Fruit fly (Drosophila melanogaster) whole organism: ENCODE measurements around the gene CG4951.

Experiments used
- CG8478 ChIP-seq: fragments of >200 bp; optimal IDR thresholded peaks from 2 replicates; lab custom pipeline; 2018; ENCODE audit warnings: inconsistent platforms
- Dll ChIP-seq: fragments of >200 bp; optimal IDR thresholded peaks from 2 replicates; lab custom pipeline; 2017
- EcR ChIP-seq, 2 experiments: fragments of >200 bp; optimal IDR thresholded peaks; 2 replicates each; lab custom pipeline; 2017; ENCODE audit warnings: missing biosample characterization in 2 of 2, missing genetic modification characterization in 2 of 2, missing genetic modification reagents in 2 of 2
- pan ChIP-seq: fragments of >200 bp; optimal IDR thresholded peaks from 2 replicates; lab custom pipeline; 2017
- psq ChIP-seq: fragments of >200 bp; optimal IDR thresholded peaks from 2 replicates; lab custom pipeline; 2017
- usp ChIP-seq: fragments of >200 bp; optimal IDR thresholded peaks from 2 replicates; lab custom pipeline; 2017; ENCODE audit warnings: missing biosample characterization, missing genetic modification characterization, mixed read lengths

CG4951 gene

DNA sequence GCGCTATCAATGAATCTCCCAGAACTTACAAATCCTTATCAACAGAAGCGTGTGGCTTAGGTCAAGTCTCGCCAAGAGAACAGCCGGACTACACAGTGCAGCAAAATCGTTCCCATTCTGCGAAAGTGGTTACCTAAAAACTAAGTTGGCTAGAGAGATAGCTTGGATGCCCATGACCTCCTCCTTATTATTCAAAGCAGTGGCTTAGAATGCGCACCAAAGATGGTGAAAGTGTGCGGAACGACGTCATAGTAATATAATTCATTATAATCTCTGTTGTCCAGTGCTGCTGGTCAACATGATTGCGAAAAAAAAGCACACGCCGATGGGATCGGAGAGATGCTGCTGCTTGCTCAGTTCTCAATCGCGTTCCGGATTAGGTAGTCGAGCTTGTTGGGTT is 621 bp upstream of the CG4951 start, which contains the start of gene Nep7:
TSS of gene Nep7 (plus strand) at position 385 of the 400 bp plus-strand sequence.
- TF ChIP-seq EcR (GFP tag; optimal IDR thresholded peaks at IDR 0.05; lab: Kevin White, UChicago): no peak
- TF ChIP-seq pan (lab: Kevin White, UChicago): no peak
- no peak for TF ChIP-seq Dll (lab: Kevin White, UChicago)
- no peak for TF ChIP-seq CG8478
- TF ChIP-seq psq: no peak
- TF ChIP-seq usp (GFP tag; lab: Kevin White, UChicago): no peak

DNA sequence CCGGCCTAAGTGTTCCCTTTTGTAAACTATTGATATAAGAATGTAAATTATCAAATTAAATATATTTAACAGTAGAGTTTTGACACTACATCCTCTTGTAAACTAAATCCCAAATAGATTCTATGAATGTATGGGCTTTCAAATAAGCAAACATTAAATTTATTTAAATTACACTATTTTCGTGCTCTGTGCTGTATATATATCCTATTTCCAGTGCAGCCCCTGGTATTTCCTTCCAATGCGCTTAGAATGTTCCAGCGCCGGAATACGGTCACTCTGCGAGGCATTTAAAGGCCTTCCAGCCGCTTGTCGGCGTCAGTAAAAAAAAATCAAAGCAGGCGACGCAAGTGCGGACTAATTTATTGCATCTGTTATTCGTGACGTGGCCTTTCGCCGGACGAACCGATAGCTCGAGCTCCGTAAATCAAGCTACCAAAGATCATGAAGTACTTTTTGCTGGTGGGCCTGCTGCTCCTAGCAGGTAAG is 5.4 kb downstream of the CG4951 start, which contains the start of gene Gp93:
TSS of gene Gp93 (plus strand) at position 291 of the 486 bp plus-strand sequence.
- no peak for TF ChIP-seq usp (GFP tag; lab: Kevin White, UChicago)
- TF ChIP-seq EcR (GFP tag; optimal IDR thresholded peaks at IDR 0.05; lab: Kevin White, UChicago): no peak

DNA sequence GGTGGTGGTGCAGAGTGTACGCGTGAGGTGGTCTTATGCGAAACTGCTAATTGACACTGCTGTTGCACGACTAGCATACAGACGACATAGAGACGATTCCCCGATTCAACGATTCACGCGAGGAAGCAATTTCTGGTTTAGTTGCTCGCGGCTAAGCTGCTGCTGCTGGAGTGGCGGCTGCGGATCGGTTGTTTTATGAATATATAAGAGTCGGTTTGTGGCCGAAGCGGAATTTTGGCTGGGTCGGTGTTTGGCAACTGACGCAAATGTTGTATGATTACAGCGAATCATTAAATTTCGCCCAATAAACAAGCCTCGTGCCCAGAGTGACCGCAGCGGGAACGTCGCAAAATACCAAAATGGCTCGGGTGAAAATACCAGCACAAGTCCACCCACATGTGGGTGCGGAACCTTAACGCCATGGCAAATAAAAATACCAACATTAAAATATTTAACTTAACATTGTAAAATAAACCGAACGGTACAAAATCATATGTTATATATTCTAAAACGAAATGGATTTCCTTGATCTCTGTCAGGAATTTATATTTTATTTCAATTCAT is 6.1 kb downstream of the CG4951 start, which contains the start of gene mfrn:
TSS of gene mfrn (minus strand) at position 340 of the 564 bp plus-strand sequence.
- TF ChIP-seq usp (GFP tag; lab: Kevin White, UChicago) (no peak), psq (no peak), CG8478 (no peak), Dll (lab: Kevin White, UChicago) (no peak), EcR (GFP tag; optimal IDR thresholded peaks at IDR 0.05; lab: Kevin White, UChicago) (no peak), pan (lab: Kevin White, UChicago) (no peak)

DNA sequence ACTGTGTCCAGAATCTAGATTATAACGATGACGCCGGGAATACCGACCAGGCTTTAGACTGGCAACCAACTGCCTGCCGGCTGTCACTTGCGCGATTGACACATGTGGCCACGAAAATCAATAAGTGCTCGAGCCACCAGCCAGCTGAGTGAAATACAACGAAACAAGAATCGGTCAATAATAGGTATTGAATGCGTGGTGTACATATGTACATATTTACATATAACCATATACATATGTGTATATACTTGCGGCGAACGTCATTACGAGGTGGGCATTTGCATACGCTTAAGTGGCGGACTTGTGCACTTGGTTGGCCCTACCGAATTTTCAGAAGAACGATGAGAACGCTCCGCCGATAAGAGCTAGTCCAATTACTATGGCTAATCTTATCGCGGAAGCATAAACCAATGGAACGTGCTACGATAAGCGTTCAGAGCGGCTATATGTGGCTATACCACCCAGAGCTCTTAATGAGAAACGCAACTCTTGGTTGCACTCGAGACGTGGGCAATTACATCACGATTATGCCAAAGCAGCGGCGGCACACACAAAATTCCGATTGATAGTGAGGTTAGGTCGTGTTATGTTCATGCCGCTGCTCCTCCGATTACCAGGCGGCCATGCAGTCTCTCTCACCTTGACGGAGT is 7.2 kb downstream of the CG4951 start:
- TF ChIP-seq usp (GFP tag; lab: Kevin White, UChicago): no peak
- TF ChIP-seq pan (lab: Kevin White, UChicago): peak; percentile 4

DNA sequence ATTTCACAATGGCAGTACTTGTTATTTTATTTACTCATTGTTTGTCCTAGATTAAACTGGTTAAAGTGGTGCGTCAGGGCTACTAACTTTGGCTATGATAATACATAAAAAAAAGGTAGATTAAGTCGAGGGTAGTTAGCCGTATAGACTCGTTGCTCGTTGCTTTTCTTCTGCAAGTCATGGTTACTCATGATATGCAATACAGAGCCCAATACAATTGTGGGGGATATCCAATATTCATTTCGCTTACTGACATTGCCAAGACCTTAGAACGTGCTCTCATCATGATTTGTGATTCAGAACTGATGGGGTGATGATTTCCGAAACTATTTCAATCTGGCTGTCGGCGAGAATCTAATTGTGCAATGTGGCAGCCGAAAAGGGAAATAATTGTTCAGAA is 8.5 kb downstream of the CG4951 start:
- TF ChIP-seq pan (lab: Kevin White, UChicago) (no peak), Dll (lab: Kevin White, UChicago) (no peak), EcR (GFP tag; optimal IDR thresholded peaks at IDR 0.05; lab: Kevin White, UChicago) (no peak), usp (GFP tag; lab: Kevin White, UChicago) (no peak), psq (no peak), CG8478 (no peak)

DNA sequence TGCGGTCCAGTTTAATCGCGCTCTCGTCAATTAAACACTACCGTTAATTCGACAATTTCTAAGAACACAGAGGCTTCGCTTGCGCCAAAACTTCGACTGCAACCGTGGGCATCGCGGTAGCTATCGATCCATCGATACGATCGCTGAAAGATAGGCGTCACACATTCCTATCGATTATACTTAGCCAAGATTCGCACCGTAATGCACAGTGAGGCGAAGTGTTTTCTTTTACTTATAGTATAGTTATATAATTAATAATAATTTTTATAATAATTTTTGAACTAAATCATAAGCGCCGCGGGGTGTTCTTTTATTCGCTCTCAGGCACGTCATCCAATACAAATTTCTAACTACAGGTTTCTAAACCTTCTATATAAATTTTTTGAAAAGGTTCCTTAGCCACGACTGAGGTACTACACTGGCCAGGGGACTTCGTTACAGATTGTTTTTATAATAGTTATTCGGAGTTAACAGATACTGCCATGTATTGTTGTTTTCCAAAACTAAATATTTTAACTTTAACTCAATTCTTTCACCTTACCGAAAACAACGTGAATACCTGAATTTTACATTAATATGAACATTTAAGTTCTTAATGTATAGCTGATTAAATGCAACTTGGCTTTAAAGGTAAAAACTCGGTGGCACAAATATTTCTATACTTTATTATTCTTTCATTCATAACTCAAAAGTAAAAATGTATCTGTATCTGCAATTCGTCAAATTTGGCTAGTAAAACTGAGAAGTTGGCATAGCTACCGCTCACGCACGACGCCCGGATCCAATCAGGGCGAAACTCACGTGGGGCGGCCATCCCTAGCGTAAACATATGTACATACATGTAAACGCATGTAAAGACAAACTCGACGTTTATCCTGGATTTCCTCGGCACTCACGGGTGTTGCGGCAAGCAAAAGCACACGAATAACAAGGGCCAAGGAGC is 15.9 kb downstream of the CG4951 start, which contains the start of the genes NSD and BOD1:
TSS of gene NSD (minus strand) at position 102 of the 943 bp plus-strand sequence.
TSS of gene BOD1 (plus strand) at position 494 of the 943 bp plus-strand sequence.
- TF ChIP-seq EcR (GFP tag; optimal IDR thresholded peaks at IDR 0.05; lab: Kevin White, UChicago) (no peak), psq (no peak), Dll (lab: Kevin White, UChicago) (no peak), usp (GFP tag; lab: Kevin White, UChicago) (no peak), CG8478 (no peak), pan (lab: Kevin White, UChicago) (no peak)

DNA sequence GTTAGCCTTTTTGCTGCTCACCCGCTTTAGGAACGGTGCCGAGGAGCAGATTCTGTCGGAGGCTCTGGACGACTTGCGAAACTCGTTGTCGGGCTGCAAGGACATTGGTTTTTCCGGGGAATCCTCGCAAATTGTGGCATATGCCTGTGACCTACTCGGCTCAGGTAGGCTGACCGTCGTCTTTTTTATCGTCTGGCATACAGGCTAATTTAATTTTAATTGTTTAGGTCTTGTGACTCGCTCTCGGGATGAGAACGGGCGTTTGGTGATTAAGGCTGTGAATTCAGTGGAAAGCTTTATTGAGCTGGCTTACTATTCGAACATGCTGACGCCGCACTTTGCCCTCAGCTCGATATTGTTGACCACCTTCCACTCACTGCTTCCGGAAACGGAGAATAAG is 22.5 kb downstream of the CG4951 start:
- TF ChIP-seq CG8478 (no peak), EcR (GFP tag; optimal IDR thresholded peaks at IDR 0.05; lab: Kevin White, UChicago) (no peak)

DNA sequence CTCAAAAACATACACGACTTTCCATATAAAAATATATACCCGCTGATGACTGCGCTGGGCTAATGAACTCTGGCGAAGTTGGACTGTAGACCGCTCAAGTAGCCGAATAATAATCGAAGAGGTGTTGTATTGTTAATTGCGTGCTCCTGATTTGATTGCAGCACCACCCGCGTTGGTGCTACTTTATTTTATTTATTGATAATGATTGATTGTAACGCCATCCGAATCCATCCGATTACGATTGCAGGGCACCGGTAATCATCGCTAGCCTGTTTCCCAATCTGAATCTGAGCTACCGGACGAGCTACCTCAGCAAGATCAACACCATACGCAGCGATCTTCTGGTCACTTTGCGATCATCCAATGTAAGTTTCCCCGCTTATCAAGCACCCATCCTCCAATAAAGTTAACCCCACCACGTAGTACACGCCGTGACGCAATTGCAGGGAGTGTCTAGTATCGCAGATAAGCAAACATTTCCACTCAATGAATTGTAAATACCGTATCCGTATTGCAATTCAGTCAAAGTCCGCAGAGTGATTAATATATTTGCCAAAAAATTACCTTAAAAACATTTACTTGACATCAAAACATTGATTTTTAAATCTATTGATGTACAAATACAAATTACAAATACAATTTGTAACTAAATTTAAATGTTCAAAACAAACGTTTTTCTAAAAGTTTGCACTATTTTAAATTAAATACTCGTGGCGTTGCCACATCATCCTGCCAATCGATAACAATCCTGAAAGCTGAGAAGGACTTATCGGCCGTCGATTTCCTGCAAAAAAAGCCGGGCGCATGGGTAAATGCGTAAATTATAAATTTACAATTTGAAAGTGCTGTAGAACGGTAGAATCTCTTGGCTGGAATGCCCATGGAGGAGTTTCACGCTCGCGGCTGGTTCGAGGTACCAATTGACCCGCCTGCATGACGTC is 24.7 kb downstream of the CG4951 start:
- TF ChIP-seq pan (lab: Kevin White, UChicago) (no peak), psq (no peak), CG8478 (no peak), EcR (GFP tag; optimal IDR thresholded peaks at IDR 0.05; lab: Kevin White, UChicago) (no peak), usp (GFP tag; lab: Kevin White, UChicago) (no peak), Dll (lab: Kevin White, UChicago) (no peak)

DNA sequence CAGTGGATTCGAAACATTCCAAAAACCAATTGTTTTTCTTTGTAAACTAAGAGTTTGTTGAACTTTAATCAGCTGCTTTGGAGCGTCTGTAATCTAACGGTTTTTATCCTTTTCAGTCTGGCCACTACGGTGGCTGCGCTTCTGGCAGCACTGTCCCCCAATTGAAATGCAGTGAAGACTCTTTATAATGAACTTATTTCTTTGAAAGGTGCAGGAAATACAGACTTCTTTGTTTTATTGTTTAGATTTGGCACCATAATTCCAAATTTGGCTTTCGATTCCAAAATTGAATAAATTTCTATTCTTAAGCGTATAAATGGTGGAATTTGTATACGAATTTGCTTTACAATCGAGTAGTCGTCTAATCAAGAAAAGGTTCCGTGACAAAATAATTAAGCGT is 25.8 kb downstream of the CG4951 start, which contains the start of gene nenya:
TSS of gene nenya (minus strand) at position 35 of the 400 bp plus-strand sequence.
- TF ChIP-seq pan (lab: Kevin White, UChicago) (no peak), CG8478 (no peak), usp (GFP tag; lab: Kevin White, UChicago) (no peak), Dll (lab: Kevin White, UChicago) (no peak), psq (no peak), EcR (GFP tag; optimal IDR thresholded peaks at IDR 0.05; lab: Kevin White, UChicago) (no peak)

DNA sequence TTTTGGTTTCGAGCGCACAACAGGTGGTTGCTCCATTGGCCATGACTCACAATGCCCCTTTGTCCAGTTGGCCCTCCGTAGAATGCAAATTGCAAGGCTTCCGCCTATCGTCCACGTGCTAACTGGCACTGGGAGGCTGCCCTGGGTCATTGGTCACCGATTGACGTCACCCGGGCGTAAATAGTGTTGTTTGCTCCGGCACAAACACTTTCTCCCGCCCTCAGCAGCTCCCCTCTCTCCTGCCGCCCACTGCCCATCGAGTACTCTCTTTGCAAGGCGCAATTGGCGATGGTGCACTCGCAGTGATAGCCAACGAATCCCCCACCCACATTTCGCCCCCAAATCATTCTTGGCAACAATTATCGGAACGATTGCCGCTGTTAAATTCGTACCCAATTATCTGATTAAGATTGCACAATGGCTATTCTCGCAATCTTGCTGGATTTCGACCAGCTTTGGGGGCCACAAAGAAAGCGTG is 27.1 kb downstream of the CG4951 start:
- TF ChIP-seq psq: no peak
- no peak for TF ChIP-seq CG8478
- TF ChIP-seq usp (GFP tag; lab: Kevin White, UChicago): no peak
- no peak for TF ChIP-seq pan (lab: Kevin White, UChicago)
- no peak for TF ChIP-seq Dll (lab: Kevin White, UChicago)
- no peak for TF ChIP-seq EcR (GFP tag; optimal IDR thresholded peaks at IDR 0.05; lab: Kevin White, UChicago)
